Worm (Caenorhabditis elegans) whole organism, L1 larva: ENCODE measurements around the gene spe-49.

Experiments
- C34B4.2 ChIP-seq: sonication (generic microtip); optimal IDR thresholded peaks from 2 replicates; lab custom pipeline; 2017; ENCODE audit warnings: mild to moderate bottlenecking, missing genetic modification characterization, missing compliant biosample characterization
- F16B12.6 ChIP-seq: fragments of 150-350 bp; optimal IDR thresholded peaks from 2 replicates; lab custom pipeline; 2014; ENCODE audit warnings: missing biosample characterization, missing genetic modification characterization
- Y116A8C.19 ChIP-seq: sonication (generic microtip); optimal IDR thresholded peaks from 2 replicates; lab custom pipeline; 2016; ENCODE audit warnings: missing compliant biosample characterization, missing genetic modification characterization, borderline replicate concordance
- aha-1 ChIP-seq: fragments of 150-350 bp; optimal IDR thresholded peaks from 2 replicates; lab custom pipeline; 2014; ENCODE audit warnings: missing biosample characterization, missing genetic modification characterization
- aly-2 ChIP-seq: fragments of 150-350 bp; optimal IDR thresholded peaks from 2 replicates; lab custom pipeline; 2014; ENCODE audit warnings: missing biosample characterization, missing genetic modification characterization
- ama-1 ChIP-seq: fragments of 150-350 bp; optimal IDR thresholded peaks from 2 replicates; lab custom pipeline; 2014
- blmp-1 ChIP-seq: fragments of 150-350 bp; optimal IDR thresholded peaks from 2 replicates; lab custom pipeline; 2014; ENCODE audit warnings: missing biosample characterization, missing genetic modification characterization
- ceh-63 ChIP-seq: fragments of 200-800 bp; sonication (Bioruptor generic); optimal IDR thresholded peaks from 2 replicates; lab custom pipeline; 2018; ENCODE audit warnings: mild to moderate bottlenecking, missing genetic modification characterization, missing compliant biosample characterization
- ceh-82 ChIP-seq, 3 experiments: fragments of 150-350 bp in 1 of 3; sonication (generic microtip) in 2 of 3; optimal IDR thresholded peaks; 2 replicates each; lab custom pipeline; 2014 to 2017; ENCODE audit warnings: missing biosample characterization in 3 of 3, missing genetic modification characterization in 3 of 3
- ceh-88 ChIP-seq: fragments of 200-800 bp; sonication (Bioruptor generic); IDR thresholded peaks from 2 replicates; pipeline ENCODE4 v1.3.6; 2022; ENCODE audit warnings: missing genetic modification characterization, missing compliant biosample characterization
- ceh-90 ChIP-seq: sonication (generic microtip); optimal IDR thresholded peaks from 2 replicates; lab custom pipeline; 2016; ENCODE audit warnings: missing genetic modification characterization, missing compliant biosample characterization
- ces-1 ChIP-seq: fragments of 150-350 bp; optimal IDR thresholded peaks from 2 replicates; lab custom pipeline; 2014; ENCODE audit warnings: missing biosample characterization, missing genetic modification reagents, missing genetic modification characterization
- dpl-1 ChIP-seq, 3 experiments: fragments of 150-350 bp in 2 of 3; sonication (generic microtip) in 1 of 3; optimal IDR thresholded peaks; 2 replicates each; lab custom pipeline; 2014 to 2017; ENCODE audit warnings: missing biosample characterization in 3 of 3, missing genetic modification characterization in 3 of 3, missing genetic modification reagents in 3 of 3
- efl-1 ChIP-seq, 4 experiments: fragments of 150-350 bp; optimal IDR thresholded peaks in 3 of 4; peaks in 1 of 4; 1 replicate in 1 of 4; 2 replicates in 3 of 4; lab custom pipeline; 2014; ENCODE audit warnings: missing biosample characterization in 2 of 4, missing genetic modification characterization in 2 of 4, missing genetic modification reagents in 2 of 4
- egl-13 ChIP-seq: sonication (generic microtip); optimal IDR thresholded peaks from 2 replicates; lab custom pipeline; 2016; ENCODE audit warnings: missing genotype, missing genetic modification reagents, missing genetic modification characterization, missing compliant biosample characterization
- egl-27 ChIP-seq, 2 experiments: fragments of 150-350 bp in 1 of 2; sonication (generic microtip); optimal IDR thresholded peaks; 3 replicates each; lab custom pipeline; 2017 to 2018; ENCODE audit warnings: missing biosample characterization in 2 of 2, missing genetic modification characterization in 2 of 2, missing genetic modification reagents in 2 of 2
- elt-3 ChIP-seq, 6 experiments: fragments of 150-350 bp in 1 of 6; sonication (generic microtip); optimal IDR thresholded peaks; 2 replicates each; lab custom pipeline; 2017 to 2018; ENCODE audit warnings: missing biosample characterization in 6 of 6, missing genetic modification characterization in 6 of 6, inconsistent platforms in 1 of 6
- fkh-4 ChIP-seq: sonication (generic microtip); optimal IDR thresholded peaks from 2 replicates; lab custom pipeline; 2016; ENCODE audit warnings: missing compliant biosample characterization, missing genetic modification characterization, borderline replicate concordance
- fos-1 ChIP-seq: fragments of 150-350 bp; optimal IDR thresholded peaks from 2 replicates; lab custom pipeline; 2014; ENCODE audit warnings: missing biosample characterization, missing genetic modification characterization
- grh-1 ChIP-seq: fragments of 200-800 bp; sonication (Bioruptor generic); IDR thresholded peaks from 2 replicates; pipeline ENCODE4 v1.3.6; 2022; ENCODE audit warnings: missing genetic modification reagents, missing genetic modification characterization, missing compliant biosample characterization
- jun-1 ChIP-seq: fragments of 150-350 bp; optimal IDR thresholded peaks from 2 replicates; lab custom pipeline; 2014; ENCODE audit warnings: missing biosample characterization, missing genetic modification reagents, missing genetic modification characterization
- lin-13 ChIP-seq: fragments of 150-350 bp; optimal IDR thresholded peaks from 2 replicates; lab custom pipeline; 2014; ENCODE audit warnings: missing biosample characterization, missing genetic modification reagents, missing genetic modification characterization
- lin-14 ChIP-seq: fragments of 200-800 bp; sonication (Bioruptor generic); optimal IDR thresholded peaks from 2 replicates; lab custom pipeline; 2018; ENCODE audit warnings: mild to moderate bottlenecking, missing genetic modification characterization, moderate library complexity, missing compliant biosample characterization
- lin-15B ChIP-seq: fragments of 150-350 bp; sonication (generic microtip); optimal IDR thresholded peaks from 3 replicates; lab custom pipeline; 2014; ENCODE audit warnings: missing biosample characterization, missing genetic modification characterization
- lin-35 ChIP-seq, 2 experiments: fragments of 150-350 bp; optimal IDR thresholded peaks; 2 replicates each; lab custom pipeline; 2014; ENCODE audit warnings: missing biosample characterization in 2 of 2, missing genetic modification characterization in 2 of 2, missing genetic modification reagents in 2 of 2
- lin-39 ChIP-seq: fragments of 150-350 bp; optimal IDR thresholded peaks from 2 replicates; lab custom pipeline; 2014; ENCODE audit warnings: missing biosample characterization, missing genetic modification reagents, missing genetic modification characterization
- lsy-2 ChIP-seq, 2 experiments: fragments of 150-350 bp; optimal IDR thresholded peaks; 2 replicates each; lab custom pipeline; 2014; ENCODE audit warnings: missing biosample characterization in 2 of 2, missing genetic modification characterization in 2 of 2
- mdl-1 ChIP-seq, 2 experiments: fragments of 150-350 bp; optimal IDR thresholded peaks; 2 replicates each; lab custom pipeline; 2014 to 2017; ENCODE audit warnings: missing biosample characterization in 2 of 2, missing genetic modification characterization in 2 of 2, inconsistent platforms in 1 of 2
- mef-2 ChIP-seq: fragments of 150-350 bp; optimal IDR thresholded peaks from 2 replicates; lab custom pipeline; 2014; ENCODE audit warnings: missing biosample characterization, missing genetic modification characterization
- nhr-19 ChIP-seq: fragments of 200-800 bp; sonication (Bioruptor generic); conservative IDR thresholded peaks from 2 replicates; pipeline ENCODE4 v1.3.6; 2022; ENCODE audit warnings: missing genetic modification characterization, missing compliant biosample characterization
- nhr-20 ChIP-seq: sonication (generic microtip); optimal IDR thresholded peaks from 2 replicates; lab custom pipeline; 2016; ENCODE audit warnings: mild to moderate bottlenecking, missing genetic modification characterization, missing compliant biosample characterization
- nhr-237 ChIP-seq: fragments of 150-350 bp; optimal IDR thresholded peaks from 2 replicates; lab custom pipeline; 2014; ENCODE audit warnings: missing biosample characterization, missing genetic modification characterization
- nhr-28 ChIP-seq: fragments of 150-350 bp; optimal IDR thresholded peaks from 2 replicates; lab custom pipeline; 2014; ENCODE audit warnings: missing biosample characterization, missing genetic modification characterization
- nhr-47 ChIP-seq: sonication (generic microtip); optimal IDR thresholded peaks from 2 replicates; lab custom pipeline; 2016; ENCODE audit warnings: mild to moderate bottlenecking, missing genetic modification characterization, moderate library complexity, missing compliant biosample characterization
- nhr-71 ChIP-seq: sonication (generic microtip); optimal IDR thresholded peaks from 2 replicates; lab custom pipeline; 2016; ENCODE audit warnings: mild to moderate bottlenecking, missing genetic modification characterization, moderate library complexity, missing compliant biosample characterization
- nhr-77 ChIP-seq: fragments of 150-350 bp; optimal IDR thresholded peaks from 2 replicates; lab custom pipeline; 2014; ENCODE audit warnings: missing biosample characterization, missing genetic modification characterization
- nhr-84 ChIP-seq: sonication (generic microtip); optimal IDR thresholded peaks from 2 replicates; lab custom pipeline; 2017; ENCODE audit warnings: missing biosample characterization, missing genetic modification characterization
- nhr-85 ChIP-seq: sonication (generic microtip); peaks from one replicate; lab custom pipeline; 2016; ENCODE audit warnings: missing genetic modification characterization, inconsistent platforms, missing compliant biosample characterization
- nhr-90 ChIP-seq: sonication (generic microtip); optimal IDR thresholded peaks from 2 replicates; lab custom pipeline; 2016; ENCODE audit warnings: mild to moderate bottlenecking, missing genetic modification characterization, missing compliant biosample characterization; ENCODE audit not compliant: poor library complexity
- pag-3 ChIP-seq: sonication (generic microtip); optimal IDR thresholded peaks from 2 replicates; lab custom pipeline; 2017; ENCODE audit warnings: missing genetic modification characterization, mild to moderate bottlenecking, missing compliant biosample characterization, antibody characterized with exemption, borderline replicate concordance; ENCODE audit not compliant: insufficient read depth
- pax-3 ChIP-seq: fragments of 200-800 bp; sonication (Bioruptor generic); optimal IDR thresholded peaks from 2 replicates; lab custom pipeline; 2018; ENCODE audit warnings: mild to moderate bottlenecking, missing genetic modification characterization, moderate library complexity, missing compliant biosample characterization
- rnt-1 ChIP-seq: sonication (generic microtip); optimal IDR thresholded peaks from 2 replicates; lab custom pipeline; 2016; ENCODE audit warnings: mild to moderate bottlenecking, missing genetic modification characterization, moderate library complexity, missing compliant biosample characterization
- snpc-4 ChIP-seq: fragments of 150-350 bp; optimal IDR thresholded peaks from 2 replicates; lab custom pipeline; 2014; ENCODE audit warnings: missing biosample characterization, missing genetic modification characterization
- snu-23 ChIP-seq: sonication (generic microtip); optimal IDR thresholded peaks from 2 replicates; lab custom pipeline; 2016; ENCODE audit warnings: missing genetic modification characterization, missing compliant biosample characterization
- sox-4 ChIP-seq: sonication (generic microtip); optimal IDR thresholded peaks from 2 replicates; lab custom pipeline; 2016; ENCODE audit warnings: missing genetic modification characterization, missing compliant biosample characterization
- sptf-1 ChIP-seq: fragments of 150-350 bp; optimal IDR thresholded peaks from 2 replicates; lab custom pipeline; 2014; ENCODE audit warnings: missing biosample characterization, missing genetic modification characterization
- swsn-7 ChIP-seq: sonication (generic microtip); optimal IDR thresholded peaks from 2 replicates; lab custom pipeline; 2016; ENCODE audit warnings: missing genetic modification characterization, missing compliant biosample characterization
- unc-62 ChIP-seq: fragments of 150-350 bp; optimal IDR thresholded peaks from 2 replicates; lab custom pipeline; 2014; ENCODE audit warnings: missing biosample characterization, missing genetic modification reagents, missing genetic modification characterization
- unc-86 ChIP-seq: sonication (generic microtip); optimal IDR thresholded peaks from 2 replicates; lab custom pipeline; 2016; ENCODE audit warnings: missing genetic modification characterization, missing compliant biosample characterization
- zip-4 ChIP-seq: fragments of 200-800 bp; sonication (Bioruptor generic); optimal IDR thresholded peaks from 2 replicates; lab custom pipeline; 2018; ENCODE audit warnings: mild to moderate bottlenecking, missing genetic modification characterization, moderate library complexity, missing compliant biosample characterization
- ztf-11 ChIP-seq, 2 experiments: sonication (generic microtip); optimal IDR thresholded peaks; 2 replicates each; lab custom pipeline; 2016 to 2017; ENCODE audit warnings: missing genetic modification characterization in 2 of 2, missing biosample characterization in 1 of 2, missing compliant biosample characterization in 1 of 2

The spe-49 gene

DNA sequence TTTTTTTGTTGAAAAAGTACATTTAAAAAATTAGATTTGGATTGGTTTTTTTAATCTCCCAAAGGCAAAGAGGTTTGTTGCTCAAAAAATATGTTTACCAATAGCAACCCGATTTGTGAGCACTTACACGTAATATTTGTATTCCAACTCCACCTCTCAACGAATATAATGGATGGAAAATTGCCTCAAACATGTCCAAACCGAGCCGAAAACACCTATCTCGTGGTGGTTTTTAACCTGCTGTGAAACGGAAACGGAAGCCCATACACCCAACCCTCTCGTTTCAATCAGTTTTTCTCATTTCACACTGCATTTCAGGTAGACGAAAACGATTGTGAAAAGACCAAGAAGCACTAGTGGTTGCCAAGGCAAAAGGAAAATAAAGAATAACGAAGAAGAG lies 35.5 kb downstream of the spe-49 start, which contains the start of gene cest-24:
Gene cest-24, plus strand, starts transcription at position 301 of the 400 bp plus-strand sequence.
- TF ChIP-seq pax-3 (tag; lab: Kevin White, UChicago) (no peak), rnt-1 (no peak), ceh-82 (tag; optimal IDR thresholded peaks at IDR 0.05; lab: Kevin White, UChicago) (no peak), lsy-2 (tag; optimal IDR thresholded peaks at IDR 0.05; lab: Kevin White, UChicago) (no peak), aly-2 (no peak), mdl-1 (tag; optimal IDR thresholded peaks at IDR 0.05; lab: Kevin White, UChicago) (no peak), egl-27 (tag; optimal IDR thresholded peaks at IDR 0.05; lab: Kevin White, UChicago) (no peak), unc-62 (GFP tag; lab: Kevin White, UChicago) (no peak), nhr-19 (no peak), nhr-90 (tag; lab: Kevin White, UChicago) (no peak), ztf-11 (tag; optimal IDR thresholded peaks at IDR 0.05; lab: Kevin White, UChicago) (no peak), zip-4 (GFP tag; lab: Kevin White, UChicago) (no peak), fos-1 (tag; lab: Kevin White, UChicago) (no peak), fkh-4 (no peak), ceh-90 (tag; lab: Kevin White, UChicago) (no peak), ceh-88 (GFP tag; lab: Robert Waterston, UW) (no peak)

ce11 chrV:6317928-6318327 lies 36.8 kb downstream of the spe-49 start:
- no peak for TF ChIP-seq ceh-63
- TF ChIP-seq grh-1 (GFP tag; lab: Robert Waterston, UW), result peak; percentile 71
- peak; percentile 38 for TF ChIP-seq lin-14
- no peak for TF ChIP-seq snpc-4 (tag; lab: Kevin White, UChicago)
- no peak for TF ChIP-seq mef-2
- no peak for TF ChIP-seq unc-86 (tag; lab: Kevin White, UChicago)
- TF ChIP-seq nhr-85, result peak; percentile 87
- no peak for TF ChIP-seq aha-1
- peak; percentile 19 for TF ChIP-seq nhr-20 (tag; lab: Kevin White, UChicago)
- TF ChIP-seq blmp-1 (tag; lab: Kevin White, UChicago), result peak; percentile 59
- TF ChIP-seq swsn-7, result no peak
- no peak for TF ChIP-seq elt-3 (tag; optimal IDR thresholded peaks at IDR 0.05; lab: Kevin White, UChicago)
- TF ChIP-seq lin-13 (GFP tag; lab: Kevin White, UChicago), result no peak
- TF ChIP-seq pag-3 (tag; lab: Kevin White, UChicago), result no peak
- no peak for TF ChIP-seq C34B4.2 (tag; lab: Kevin White, UChicago)

- TF ChIP-seq lin-15B (tag; lab: Kevin White, UChicago) (no peak), mef-2 (no peak), dpl-1 (GFP tag; optimal IDR thresholded peaks at IDR 0.05; lab: Kevin White, UChicago) (no peak), ces-1 (GFP tag; lab: Kevin White, UChicago) (no peak), Y116A8C.19 (tag; lab: Kevin White, UChicago) (no peak), nhr-20 (tag; lab: Kevin White, UChicago) (peak; percentile 76), mdl-1 (tag; optimal IDR thresholded peaks at IDR 0.05; lab: Kevin White, UChicago) (no peak), nhr-84 (tag; lab: Kevin White, UChicago) (no peak), F16B12.6 (tag; lab: Kevin White, UChicago) (no peak), lin-35 (GFP tag; optimal IDR thresholded peaks at IDR 0.05; lab: Kevin White, UChicago) (peak in 1 of 2 experiments; percentile 38), snu-23 (GFP tag; lab: Kevin White, UChicago) (peak; percentile 31), jun-1 (tag; lab: Kevin White, UChicago) (no peak), nhr-47 (tag; lab: Kevin White, UChicago) (peak; percentile 20), nhr-77 (tag; lab: Kevin White, UChicago) (no peak), nhr-28 (tag; lab: Kevin White, UChicago) (no peak), sox-4 (tag; lab: Kevin White, UChicago) (no peak), egl-13 (tag; lab: Kevin White, UChicago) (no peak), sptf-1 (tag; lab: Kevin White, UChicago) (no peak), rnt-1 (no peak), ama-1 (no peak), nhr-237 (no peak), zip-4 (GFP tag; lab: Kevin White, UChicago) (no peak), nhr-71 (peak; percentile 69), egl-27 (tag; optimal IDR thresholded peaks at IDR 0.05; lab: Kevin White, UChicago) (no peak), efl-1 (optimal IDR thresholded peaks at IDR 0.05; lab: Kevin White, UChicago) (no peak), efl-1 (GFP tag; optimal IDR thresholded peaks at IDR 0.05 in 1 of 2; lab: Kevin White, UChicago) (no peak), lin-39 (tag; lab: Kevin White, UChicago) (no peak)
Measured at ce11 chrV:6319358-6319757, 38.2 kb downstream of the spe-49 start.
